Worm (Caenorhabditis elegans) whole organism, young adult: ENCODE data around the gene clc-28.
"Not testable (repeated sequence)": the region's sequence is repeated elsewhere in the genome, so short reads cannot be mapped to it uniquely, and the experiment has no call there.

ENCODE experiments used
- F10E7.11 ChIP-seq: sonication (generic microtip); optimal IDR thresholded peaks from 2 replicates; lab custom pipeline; 2017; ENCODE audit warnings: mild to moderate bottlenecking, missing genetic modification characterization, moderate library complexity, missing compliant biosample characterization
- dpl-1 ChIP-seq: fragments of 150-350 bp; optimal IDR thresholded peaks from 2 replicates; lab custom pipeline; 2014; ENCODE audit warnings: missing biosample characterization, missing genetic modification reagents, missing genetic modification characterization
- him-1 ChIP-seq: sonication (generic microtip); optimal IDR thresholded peaks from 2 replicates; lab custom pipeline; 2016; ENCODE audit warnings: missing genotype, missing genetic modification reagents, missing genetic modification characterization, missing compliant biosample characterization
- hrde-1 ChIP-seq: sonication (generic microtip); optimal IDR thresholded peaks from 2 replicates; lab custom pipeline; 2016; ENCODE audit warnings: missing genetic modification characterization, mild to moderate bottlenecking, missing compliant biosample characterization, moderate library complexity, missing genotype, missing genetic modification reagents, borderline replicate concordance
- lag-1 ChIP-seq: fragments of 200-800 bp; sonication (Bioruptor generic); IDR thresholded peaks from 2 replicates; pipeline ENCODE4 v1.3.6; 2022; ENCODE audit warnings: missing genetic modification reagents, missing genetic modification characterization, missing compliant biosample characterization
- rcor-1 ChIP-seq: fragments of 200-800 bp; sonication (Bioruptor generic); IDR thresholded peaks from 2 replicates; pipeline ENCODE4 v1.3.6; 2022; ENCODE audit warnings: missing genetic modification reagents, missing genetic modification characterization, missing compliant biosample characterization
- snpc-3.4 ChIP-seq: sonication (generic microtip); optimal IDR thresholded peaks from 2 replicates; lab custom pipeline; 2017; ENCODE audit warnings: missing genetic modification characterization, mild to moderate bottlenecking, missing compliant biosample characterization, antibody characterized with exemption, moderate library complexity, missing genotype, missing genetic modification reagents
- unc-130 ChIP-seq: sonication (generic microtip); optimal IDR thresholded peaks from 2 replicates; lab custom pipeline; 2016; ENCODE audit warnings: missing genetic modification reagents, missing genetic modification characterization, missing compliant biosample characterization

- TF ChIP-seq rcor-1; unc-130 (GFP tag; lab: Kevin White, UChicago); lag-1 (GFP tag; lab: Robert Waterston, UW); him-1 (tag; lab: Kevin White, UChicago); hrde-1 (tag; lab: Kevin White, UChicago); F10E7.11 (tag; lab: Kevin White, UChicago); dpl-1 (GFP tag; lab: Kevin White, UChicago); snpc-3.4 (tag; lab: Kevin White, UChicago): not testable (repeated sequence)
Measured at ce11 chrIII:8347822-8348221, 8.6 kb upstream of the clc-28 start, which contains the start of gene clc-29.
